Fruit fly (Drosophila melanogaster) whole organism, embryonic: Measurements from ENCODE around the gene CG11997.

Experiments used
- Atf3 ChIP-seq: fragments of 200-800 bp; sonication (Bioruptor generic); optimal IDR thresholded peaks from 3 replicates; lab custom pipeline; 2016; ENCODE audit warnings: missing biosample characterization, missing genetic modification characterization
- CG10366 ChIP-seq: fragments of 200-800 bp; sonication (Bioruptor generic); IDR thresholded peaks from 2 replicates; pipeline ENCODE4 v1.3.6; 2022; ENCODE audit warnings: missing biosample characterization, missing genetic modification characterization
- CG11723 ChIP-seq: fragments of 200-800 bp; sonication (Bioruptor generic); optimal IDR thresholded peaks from 2 replicates; lab custom pipeline; 2017; ENCODE audit warnings: missing biosample characterization, mild to moderate bottlenecking, missing genetic modification characterization
- CG12104 ChIP-seq: fragments of 200-800 bp; sonication (Bioruptor generic); optimal IDR thresholded peaks from 3 replicates; lab custom pipeline; 2016; ENCODE audit warnings: missing biosample characterization, missing genetic modification characterization
- CG12219 ChIP-seq: fragments of 200-800 bp; sonication (Bioruptor generic); optimal IDR thresholded peaks from 3 replicates; lab custom pipeline; 2018; ENCODE audit warnings: missing biosample characterization, mild to moderate bottlenecking, missing genetic modification characterization
- CG12236 ChIP-seq: fragments of 200-800 bp; sonication (Bioruptor generic); optimal IDR thresholded peaks from 2 replicates; lab custom pipeline; 2016; ENCODE audit warnings: missing biosample characterization, missing genetic modification characterization
- CG12299 ChIP-seq: fragments of 200-800 bp; sonication (Bioruptor generic); optimal IDR thresholded peaks from 2 replicates; lab custom pipeline; 2018; ENCODE audit warnings: missing biosample characterization, mild to moderate bottlenecking, missing genetic modification characterization
- CG12659 ChIP-seq: fragments of 200-800 bp; sonication (Bioruptor generic); optimal IDR thresholded peaks from 3 replicates; lab custom pipeline; 2017; ENCODE audit warnings: mild to moderate bottlenecking, missing biosample characterization, missing genetic modification reagents, missing genetic modification characterization
- CG12942 ChIP-seq: fragments of 200-800 bp; sonication (Bioruptor generic); optimal IDR thresholded peaks from 3 replicates; lab custom pipeline; 2016; ENCODE audit warnings: missing biosample characterization, missing genetic modification characterization
- CG14050 ChIP-seq: fragments of 200-800 bp; sonication (Bioruptor generic); IDR thresholded peaks from 3 replicates; pipeline ENCODE4 v1.3.6; 2022; ENCODE audit warnings: missing biosample characterization, missing genetic modification characterization
- CG16815 ChIP-seq: fragments of 200-800 bp; sonication (Bioruptor generic); optimal IDR thresholded peaks from 3 replicates; lab custom pipeline; 2017; ENCODE audit warnings: missing biosample characterization, mild to moderate bottlenecking, missing genetic modification characterization
- CG18476 ChIP-seq: fragments of 200-800 bp; sonication (Bioruptor generic); optimal IDR thresholded peaks from 2 replicates; lab custom pipeline; 2016; ENCODE audit warnings: missing biosample characterization, mild to moderate bottlenecking, missing genetic modification characterization
- CG2129 ChIP-seq: fragments of 200-800 bp; sonication (Bioruptor generic); IDR thresholded peaks from 2 replicates; pipeline ENCODE4 v1.3.6; 2022; ENCODE audit warnings: missing biosample characterization, missing genetic modification characterization; ENCODE audit not compliant: partially characterized antibody
- CG2199 ChIP-seq: fragments of 200-800 bp; sonication (Bioruptor generic); IDR thresholded peaks from 3 replicates; pipeline ENCODE4 v1.3.6; 2022; ENCODE audit warnings: missing biosample characterization, missing genetic modification characterization
- CG2202 ChIP-seq: fragments of 200-800 bp; sonication (Bioruptor generic); optimal IDR thresholded peaks from 2 replicates; lab custom pipeline; 2018; ENCODE audit warnings: missing biosample characterization, mild to moderate bottlenecking, missing genetic modification characterization
- CG34224 ChIP-seq: fragments of 200-800 bp; sonication (Bioruptor generic); IDR thresholded peaks from 3 replicates; pipeline ENCODE4 v1.3.6; 2022; ENCODE audit warnings: missing biosample characterization, missing genetic modification characterization; ENCODE audit not compliant: partially characterized antibody
- CG4730 ChIP-seq: fragments of 200-800 bp; sonication (Bioruptor generic); IDR thresholded peaks from 2 replicates; pipeline ENCODE4 v1.3.6; 2022; ENCODE audit warnings: missing biosample characterization, missing genetic modification characterization
- CG7271 ChIP-seq: fragments of 200-800 bp; sonication (Bioruptor generic); optimal IDR thresholded peaks from 2 replicates; lab custom pipeline; 2018; ENCODE audit warnings: missing biosample characterization, mild to moderate bottlenecking, missing genetic modification characterization, moderate library complexity
- CG7786 ChIP-seq: fragments of 200-800 bp; sonication (Bioruptor generic); optimal IDR thresholded peaks from 2 replicates; lab custom pipeline; 2016; ENCODE audit warnings: missing biosample characterization, missing genetic modification characterization
- CG9876 ChIP-seq: fragments of 200-800 bp; sonication (Bioruptor generic); optimal IDR thresholded peaks from 2 replicates; lab custom pipeline; 2016; ENCODE audit warnings: missing biosample characterization, missing genetic modification characterization
- D ChIP-seq, 2 experiments: fragments of 200-800 bp in 1 of 2; fragments of >200 bp in 1 of 2; sonication (Bioruptor generic) in 1 of 2; optimal IDR thresholded peaks; 2 replicates in 1 of 2; 3 replicates in 1 of 2; lab custom pipeline; 2017; ENCODE audit warnings: mild to moderate bottlenecking in 1 of 2, missing biosample characterization in 1 of 2, missing genetic modification characterization in 1 of 2, missing genetic modification reagents in 1 of 2
- D19A ChIP-seq: fragments of 200-800 bp; optimal IDR thresholded peaks from 3 replicates; lab custom pipeline; 2019; ENCODE audit warnings: missing biosample characterization, mild to moderate bottlenecking, missing genetic modification characterization, moderate library complexity
- ERR ChIP-seq: fragments of 200-800 bp; sonication (Bioruptor generic); optimal IDR thresholded peaks from 2 replicates; lab custom pipeline; 2016; ENCODE audit warnings: missing biosample characterization, missing genetic modification characterization
- Ets65A ChIP-seq: fragments of 200-800 bp; sonication (Bioruptor generic); peaks from one replicate; lab custom pipeline; 2016; ENCODE audit warnings: missing biosample characterization, missing genetic modification characterization
- Hr78 ChIP-seq, 2 experiments: fragments of 200-800 bp in 1 of 2; fragments of >200 bp in 1 of 2; sonication (Bioruptor generic) in 1 of 2; optimal IDR thresholded peaks; 2 replicates each; lab custom pipeline; 2017 to 2019; ENCODE audit warnings: missing biosample characterization in 2 of 2, missing genetic modification characterization in 2 of 2, mild to moderate bottlenecking in 1 of 2, moderate library complexity in 1 of 2
- Lpt ChIP-seq: fragments of >200 bp; optimal IDR thresholded peaks from 2 replicates; lab custom pipeline; 2018; ENCODE audit warnings: missing biosample characterization, missing genetic modification characterization
- MTF-1 ChIP-seq: fragments of 200-800 bp; sonication (Bioruptor generic); optimal IDR thresholded peaks from 2 replicates; lab custom pipeline; 2018; ENCODE audit warnings: missing biosample characterization, mild to moderate bottlenecking, missing genetic modification characterization, borderline replicate concordance
- Scr ChIP-seq: fragments of 200-800 bp; sonication (Bioruptor generic); IDR thresholded peaks from 2 replicates; pipeline ENCODE4 v1.3.6; 2022; ENCODE audit warnings: missing biosample characterization, missing genetic modification characterization; ENCODE audit not compliant: partially characterized antibody
- Sox100B ChIP-seq: fragments of 200-800 bp; sonication (Bioruptor generic); optimal IDR thresholded peaks from 3 replicates; lab custom pipeline; 2018; ENCODE audit warnings: missing biosample characterization, mild to moderate bottlenecking, missing genetic modification characterization
- ci ChIP-seq: fragments of 200-800 bp; sonication (Bioruptor generic); IDR thresholded peaks from 3 replicates; pipeline ENCODE4 v1.3.6; 2022; ENCODE audit warnings: missing biosample characterization, missing genetic modification characterization
- dati ChIP-seq: fragments of 200-800 bp; sonication (Bioruptor generic); IDR thresholded peaks from 2 replicates; pipeline ENCODE4 v1.3.6; 2022; ENCODE audit warnings: missing biosample characterization, missing genetic modification characterization
- disco-r ChIP-seq: fragments of 200-800 bp; sonication (Bioruptor generic); optimal IDR thresholded peaks from 2 replicates; lab custom pipeline; 2016; ENCODE audit warnings: missing biosample characterization, missing genetic modification characterization
- esg ChIP-seq: fragments of 200-800 bp; sonication (Bioruptor generic); conservative IDR thresholded peaks from 2 replicates; pipeline ENCODE4 v1.3.6; 2022; ENCODE audit warnings: missing biosample characterization, missing genetic modification characterization
- grau ChIP-seq: fragments of 200-800 bp; optimal IDR thresholded peaks from 3 replicates; lab custom pipeline; 2019; ENCODE audit warnings: missing biosample characterization, mild to moderate bottlenecking, missing genetic modification characterization, moderate library complexity
- ham ChIP-seq: fragments of 200-800 bp; sonication (Bioruptor generic); IDR thresholded peaks from 2 replicates; pipeline ENCODE4 v1.3.6; 2022; ENCODE audit warnings: missing biosample characterization, missing genetic modification characterization
- hb ChIP-seq: fragments of 200-800 bp; sonication (Bioruptor generic); IDR thresholded peaks from 3 replicates; pipeline ENCODE4 v1.3.6; 2022; ENCODE audit warnings: missing biosample characterization, missing genetic modification characterization; ENCODE audit not compliant: partially characterized antibody
- hkb ChIP-seq, 2 experiments: fragments of 200-800 bp in 1 of 2; fragments of >200 bp in 1 of 2; sonication (Bioruptor generic) in 1 of 2; IDR thresholded peaks in 1 of 2; optimal IDR thresholded peaks in 1 of 2; 2 replicates each; pipeline versions ENCODE4 v1.3.6 to Lab custom; 2017 to 2022; ENCODE audit warnings: missing biosample characterization in 1 of 2, missing genetic modification characterization in 1 of 2
- kni ChIP-seq: fragments of 200-800 bp; sonication (Bioruptor generic); optimal IDR thresholded peaks from 3 replicates; lab custom pipeline; 2017; ENCODE audit warnings: mild to moderate bottlenecking, missing biosample characterization, missing genetic modification reagents, missing genetic modification characterization
- knrl ChIP-seq: fragments of 200-800 bp; sonication (Bioruptor generic); IDR thresholded peaks from 3 replicates; pipeline ENCODE4 v1.3.6; 2022; ENCODE audit warnings: missing biosample characterization, missing genetic modification characterization; ENCODE audit not compliant: partially characterized antibody
- lola ChIP-seq, 3 experiments: fragments of >200 bp in 2 of 3; fragments of 200-800 bp in 1 of 3; sonication (Bioruptor generic) in 1 of 3; optimal IDR thresholded peaks; 2 replicates each; lab custom pipeline; 2017 to 2019; ENCODE audit warnings: missing biosample characterization in 3 of 3, missing genetic modification characterization in 3 of 3, mild to moderate bottlenecking in 1 of 3, moderate library complexity in 1 of 3
- nmo ChIP-seq: fragments of 200-800 bp; sonication (Bioruptor generic); optimal IDR thresholded peaks from 2 replicates; lab custom pipeline; 2018; ENCODE audit warnings: missing biosample characterization, mild to moderate bottlenecking, missing genetic modification characterization, moderate library complexity
- pum ChIP-seq: fragments of 200-800 bp; sonication (Bioruptor generic); optimal IDR thresholded peaks from 2 replicates; lab custom pipeline; 2016; ENCODE audit warnings: missing biosample characterization, missing genetic modification characterization
- pzg ChIP-seq: fragments of 200-800 bp; sonication (Bioruptor generic); optimal IDR thresholded peaks from 3 replicates; lab custom pipeline; 2018; ENCODE audit warnings: missing biosample characterization, mild to moderate bottlenecking, missing genetic modification characterization, moderate library complexity
- repo ChIP-seq: fragments of 200-800 bp; sonication (Bioruptor generic); optimal IDR thresholded peaks from 2 replicates; lab custom pipeline; 2016; ENCODE audit warnings: missing biosample characterization, missing genetic modification characterization
- row ChIP-seq: fragments of 200-800 bp; sonication (Bioruptor generic); IDR thresholded peaks from 3 replicates; pipeline ENCODE4 v1.3.6; 2022; ENCODE audit warnings: missing biosample characterization, missing genetic modification characterization
- stc ChIP-seq: fragments of 200-800 bp; sonication (Bioruptor generic); IDR thresholded peaks from 2 replicates; pipeline ENCODE4 v1.3.6; 2022; ENCODE audit warnings: missing biosample characterization, missing genetic modification characterization
- tio ChIP-seq: fragments of 200-800 bp; sonication (Bioruptor generic); optimal IDR thresholded peaks from 2 replicates; lab custom pipeline; 2017; ENCODE audit warnings: missing biosample characterization, missing genetic modification characterization, inconsistent platforms
- trem ChIP-seq: fragments of 200-800 bp; optimal IDR thresholded peaks from 3 replicates; lab custom pipeline; 2019; ENCODE audit warnings: missing biosample characterization, mild to moderate bottlenecking, missing genetic modification characterization, moderate library complexity
- unpg ChIP-seq: fragments of 200-800 bp; sonication (Bioruptor generic); optimal IDR thresholded peaks from 3 replicates; lab custom pipeline; 2018; ENCODE audit warnings: missing biosample characterization, mild to moderate bottlenecking, missing genetic modification characterization, moderate library complexity

The CG11997 gene

dm6 chr3R:9226701-9227313 is 49.5 kb downstream of the CG11997 start (continued):
- no peak for TF ChIP-seq CG10366 (GFP tag; lab: Robert Waterston, UW)
- TF ChIP-seq CG2202 (tag; lab: Kevin White, UChicago) = no peak
- TF ChIP-seq CG2199 = no peak
- TF ChIP-seq repo (GFP tag; lab: Kevin White, UChicago) = no peak
- TF ChIP-seq trem (tag; lab: Kevin White, UChicago) = no peak
- no peak for TF ChIP-seq unpg
- no peak for TF ChIP-seq ham
- peak in 1 of 2 experiments; percentile 75 for TF ChIP-seq Hr78 (GFP tag; optimal IDR thresholded peaks at IDR 0.05; lab: Kevin White, UChicago)
- TF ChIP-seq D19A = no peak
- TF ChIP-seq esg = no peak
- no peak for TF ChIP-seq lola (GFP tag; optimal IDR thresholded peaks at IDR 0.05; lab: Kevin White, UChicago)
- no peak for TF ChIP-seq D (optimal IDR thresholded peaks at IDR 0.05; lab: Kevin White, UChicago)
- TF ChIP-seq D (GFP tag; optimal IDR thresholded peaks at IDR 0.05; lab: Kevin White, UChicago) = no peak
- TF ChIP-seq CG11723 (GFP tag; lab: Kevin White, UChicago) = no peak
- no peak for TF ChIP-seq dati (GFP tag; lab: Robert Waterston, UW)
- no peak for TF ChIP-seq row (GFP tag; lab: Robert Waterston, UW)
- TF ChIP-seq stc (GFP tag; lab: Robert Waterston, UW) = no peak
- no peak for TF ChIP-seq CG12219
- peak; percentile 57 for TF ChIP-seq CG34224 (GFP tag; lab: Robert Waterston, UW)
- no peak for TF ChIP-seq CG16815 (GFP tag; lab: Kevin White, UChicago)
- TF ChIP-seq CG12942 (GFP tag; lab: Kevin White, UChicago) = no peak
- TF ChIP-seq CG12104 = no peak
- TF ChIP-seq ci = no peak; the same call in 2 of the 3 replicates
- TF ChIP-seq Lpt = no peak
- no peak for TF ChIP-seq pum
- TF ChIP-seq pzg (GFP tag; lab: Kevin White, UChicago) = no peak
- no peak for TF ChIP-seq grau
- TF ChIP-seq CG14050 (GFP tag; lab: Robert Waterston, UW) = no peak
- TF ChIP-seq CG4730 (GFP tag; lab: Robert Waterston, UW) = no peak
- no peak for TF ChIP-seq CG9876 (GFP tag; lab: Kevin White, UChicago)
- TF ChIP-seq Scr = peak; percentile 46; the same call in 1 of the 2 replicates
- no peak for TF ChIP-seq CG12236 (GFP tag; lab: Kevin White, UChicago)
- no peak for TF ChIP-seq Atf3 (GFP tag; lab: Kevin White, UChicago)
- no peak for TF ChIP-seq Sox100B
- no peak for TF ChIP-seq knrl (GFP tag; lab: Robert Waterston, UW)
- no peak for TF ChIP-seq hb
- no peak for TF ChIP-seq CG2129 (GFP tag; lab: Robert Waterston, UW)
- TF ChIP-seq nmo = no peak
- no peak for TF ChIP-seq CG12659 (GFP tag; lab: Kevin White, UChicago)
- TF ChIP-seq disco-r = no peak
- no peak for TF ChIP-seq CG7786 (GFP tag; lab: Kevin White, UChicago)
- TF ChIP-seq CG7271 (tag; lab: Kevin White, UChicago) = no peak
- TF ChIP-seq MTF-1 (GFP tag; lab: Kevin White, UChicago) = no peak
- TF ChIP-seq Ets65A (GFP tag; lab: Kevin White, UChicago) = peak; percentile 1
- no peak for TF ChIP-seq tio (GFP tag; lab: Kevin White, UChicago)
- TF ChIP-seq hkb (optimal IDR thresholded peaks at IDR 0.05; lab: Kevin White, UChicago) = no peak
- TF ChIP-seq hkb (GFP tag; IDR thresholded peaks at IDR 0.05; lab: Robert Waterston, UW) = no peak
- TF ChIP-seq kni (GFP tag; lab: Kevin White, UChicago) = peak; percentile 69
- TF ChIP-seq CG18476 (GFP tag; lab: Kevin White, UChicago) = no peak
- TF ChIP-seq CG12299 = no peak
- TF ChIP-seq ERR (GFP tag; lab: Kevin White, UChicago) = peak; percentile 41
